Fruit fly (Drosophila melanogaster) whole organism: ENCODE results near the gene opm.

Experiments
- CG8478 ChIP-seq: fragments of >200 bp; optimal IDR thresholded peaks from 2 replicates; lab custom pipeline; 2018; ENCODE audit warnings: inconsistent platforms
- EcR ChIP-seq, 2 experiments: fragments of >200 bp; optimal IDR thresholded peaks; 2 replicates each; lab custom pipeline; 2017; ENCODE audit warnings: missing biosample characterization in 2 of 2, missing genetic modification characterization in 2 of 2, missing genetic modification reagents in 2 of 2

DNA sequence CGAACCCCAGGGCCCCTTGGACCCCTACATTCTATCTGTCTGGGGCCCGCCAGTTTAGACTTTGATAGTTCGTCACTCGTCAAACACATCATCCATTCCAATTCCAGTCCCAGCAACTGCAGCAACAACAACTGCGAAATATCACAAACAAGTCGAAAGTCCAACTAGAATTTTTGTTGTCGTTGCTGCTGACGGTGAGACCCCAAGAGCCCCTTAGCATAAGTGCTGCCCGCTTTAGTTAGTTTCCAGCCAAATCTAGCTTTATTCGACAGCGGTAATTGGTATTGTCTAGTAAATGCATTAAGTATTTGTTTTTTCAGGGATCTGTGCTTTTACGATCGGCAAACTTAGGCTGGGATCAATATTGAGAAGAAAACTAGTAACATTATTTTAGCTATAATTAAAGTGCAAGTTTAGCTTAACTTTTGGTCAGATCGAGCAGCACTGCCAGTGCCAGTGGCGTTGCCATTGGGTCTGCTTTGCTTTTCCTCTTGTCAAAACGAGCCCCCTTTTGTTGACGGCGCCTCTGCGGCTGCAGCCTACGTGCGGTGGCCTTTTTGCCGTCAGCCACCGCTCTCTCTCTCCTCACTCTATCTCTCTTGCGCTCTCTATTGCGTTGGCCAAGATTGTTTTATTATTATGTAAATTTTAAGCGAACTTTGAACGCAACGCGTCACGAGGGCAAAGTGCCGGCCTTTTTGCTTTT lies 8.6 kb upstream of the opm start:
- TF ChIP-seq CG8478 (lab: Kevin White, UChicago), result no peak
- TF ChIP-seq EcR (GFP tag; optimal IDR thresholded peaks at IDR 0.05; lab: Kevin White, UChicago), result no peak
